Worm (Caenorhabditis elegans) whole organism, midembryonic: ENCODE data around the gene EEED8.15.

Source experiments
- T22C8.4 ChIP-seq: fragments of 200-800 bp; sonication (Bioruptor generic); IDR thresholded peaks from 2 replicates; pipeline ENCODE4 v1.3.6; 2022; ENCODE audit warnings: missing genetic modification characterization, missing compliant biosample characterization
- cog-1 ChIP-seq: sonication (generic microtip); optimal IDR thresholded peaks from 2 replicates; lab custom pipeline; 2016; ENCODE audit warnings: missing genetic modification characterization, missing compliant biosample characterization
- flt-1 ChIP-seq: fragments of 200-800 bp; sonication (Bioruptor generic); IDR thresholded peaks from 2 replicates; pipeline ENCODE4 v1.3.6; 2022; ENCODE audit warnings: missing genetic modification characterization, missing compliant biosample characterization
- klf-2 ChIP-seq: fragments of 200-800 bp; sonication (Bioruptor generic); conservative IDR thresholded peaks from 2 replicates; pipeline ENCODE4 v1.3.6; 2022; ENCODE audit warnings: missing genetic modification reagents, missing genetic modification characterization, missing compliant biosample characterization
- med-1 ChIP-seq: sonication (generic microtip); optimal IDR thresholded peaks from 2 replicates; lab custom pipeline; 2017; ENCODE audit warnings: missing genetic modification characterization, mild to moderate bottlenecking, missing compliant biosample characterization, antibody characterized with exemption, missing genetic modification reagents; ENCODE audit not compliant: insufficient read depth
- ref-1 ChIP-seq: fragments of 200-800 bp; sonication (Bioruptor generic); conservative IDR thresholded peaks from 2 replicates; pipeline ENCODE4 v1.3.6; 2022; ENCODE audit warnings: missing genetic modification reagents, missing genetic modification characterization, missing compliant biosample characterization
- tab-1 ChIP-seq: fragments of 200-800 bp; sonication (Bioruptor generic); IDR thresholded peaks from 2 replicates; pipeline ENCODE4 v1.3.6; 2022; ENCODE audit warnings: missing genetic modification characterization, missing compliant biosample characterization
- ztf-23 ChIP-seq: fragments of 200-800 bp; sonication (Bioruptor generic); IDR thresholded peaks from 2 replicates; pipeline ENCODE4 v1.3.6; 2022; ENCODE audit warnings: missing genetic modification reagents, missing genetic modification characterization, missing compliant biosample characterization
- ztf-29 ChIP-seq: fragments of 200-800 bp; sonication (Bioruptor generic); IDR thresholded peaks from 2 replicates; pipeline ENCODE4 v1.3.6; 2022; ENCODE audit warnings: missing genetic modification reagents, missing genetic modification characterization, missing compliant biosample characterization

- TF ChIP-seq ztf-29 (GFP tag; lab: Robert Waterston, UW) = peak; percentile 87
- no peak for TF ChIP-seq ref-1
- 0 out of 2 replicates have a peak, but pooled peaks have one; percentile 29 for TF ChIP-seq flt-1
- TF ChIP-seq T22C8.4 (GFP tag; lab: Robert Waterston, UW) = no peak
- peak; percentile 68; the same call in 1 of the 2 replicates for TF ChIP-seq ztf-23 (GFP tag; lab: Robert Waterston, UW)
- 0 out of 2 replicates have a peak, but pooled peaks have one; percentile 58 for TF ChIP-seq tab-1
- no peak; the same call in 1 of the 2 replicates for TF ChIP-seq klf-2 (GFP tag; lab: Robert Waterston, UW)
- TF ChIP-seq med-1 = peak; percentile 64
- peak; percentile 8 for TF ChIP-seq cog-1 (tag; lab: Kevin White, UChicago)
Observed at ce11 chrII:5399201-5399600, 19.8 kb upstream of the EEED8.15 start, which contains the start of gene mog-5.
